Worm (Caenorhabditis elegans): ENCODE data around the gene col-42.

The col-42 gene

DNA sequence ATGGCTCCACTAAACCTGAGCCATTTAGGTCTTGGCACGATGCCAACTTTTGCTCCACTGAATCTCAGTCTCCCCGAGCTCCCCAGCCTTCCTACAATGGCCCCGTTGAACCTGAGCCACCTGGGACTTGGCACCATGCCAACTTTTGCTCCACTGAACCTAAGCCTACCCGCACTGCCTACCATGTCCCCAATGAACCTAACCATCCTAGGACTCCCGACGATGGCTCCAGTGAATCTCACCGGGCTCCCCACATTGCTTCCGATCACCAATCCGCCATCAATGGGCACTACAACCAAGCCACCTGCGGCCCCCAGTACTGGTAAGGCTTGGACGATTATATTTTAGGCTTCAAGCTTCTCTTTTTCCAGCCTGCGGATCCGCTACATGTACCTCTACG lies 33.5 kb downstream of the col-42 start:
- TF ChIP-seq Y105C5A.15 (GFP tag; IDR thresholded peaks at IDR 0.05) (no peak), unc-62 (GFP tag; optimal IDR thresholded peaks at IDR 0.05 in 1 of 2) (peak in 1 of 2 experiments; percentile 58), unc-62 (tag; optimal IDR thresholded peaks at IDR 0.05) (no peak), snpc-1.2 (GFP tag; IDR thresholded peaks at IDR 0.05) (0 out of 2 replicates have a peak, but pooled peaks have one; percentile 18), dmd-9 (GFP tag; IDR thresholded peaks at IDR 0.05) (0 out of 2 replicates have a peak, but pooled peaks have one; percentile 9), set-16 (GFP tag; IDR thresholded peaks at IDR 0.05) (0 out of 2 replicates have a peak, but pooled peaks have one; percentile 21), dve-1 (tag; optimal IDR thresholded peaks at IDR 0.05; ENCODE audit: insufficient read depth) (no peak)

DNA sequence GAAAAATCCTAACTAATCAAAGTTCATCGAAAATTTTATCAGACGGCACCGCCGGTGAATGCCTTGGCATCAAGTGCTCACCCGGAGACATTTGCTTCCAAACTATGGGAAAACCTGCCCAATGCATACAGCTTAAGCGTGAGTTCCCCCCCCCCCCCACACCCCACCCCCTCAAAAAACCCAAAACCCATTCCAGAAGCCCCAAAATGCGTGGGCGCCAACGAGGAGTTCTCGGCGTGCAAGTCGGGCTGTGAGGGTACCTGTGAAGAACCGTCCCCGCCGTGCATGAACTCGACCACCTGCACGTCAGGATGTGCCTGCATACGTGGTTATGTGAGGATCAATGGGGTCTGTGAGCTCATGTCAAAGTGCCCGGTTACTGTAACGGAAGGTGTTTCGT lies 36.1 kb downstream of the col-42 start:
- TF ChIP-seq set-16 (GFP tag; IDR thresholded peaks at IDR 0.05) (peak; percentile 70; the same call in 1 of the 2 replicates), skn-1 (tag; optimal IDR thresholded peaks at IDR 0.05) (no peak), dmd-6 (GFP tag; IDR thresholded peaks at IDR 0.05) (no peak), ztf-11 (tag; optimal IDR thresholded peaks at IDR 0.05) (no peak), aha-1 (tag) (no peak), zip-2 (tag; optimal IDR thresholded peaks at IDR 0.05) (no peak), spr-1 (tag; optimal IDR thresholded peaks at IDR 0.05) (no peak), hmg-1.1 (GFP tag; IDR thresholded peaks at IDR 0.05) (no peak)

DNA sequence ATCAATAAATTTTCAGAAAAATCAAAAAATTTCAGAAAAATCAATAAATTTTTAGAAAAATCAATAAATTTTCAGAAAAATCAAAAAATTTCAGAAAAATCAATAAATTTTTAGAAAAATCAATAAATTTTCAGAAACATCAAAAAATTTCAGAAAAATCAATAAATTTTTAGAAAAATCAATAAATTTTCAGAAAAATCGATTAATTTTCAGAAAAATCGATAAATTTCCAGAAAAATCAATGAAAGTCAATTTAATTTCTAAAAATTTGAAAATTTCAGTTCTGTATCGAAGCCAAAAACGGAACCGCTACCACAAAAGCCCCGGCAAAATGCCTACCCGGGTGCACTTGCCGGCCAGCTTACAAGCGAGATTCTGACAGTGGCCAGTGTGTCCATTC lies 37.1 kb downstream of the col-42 start:
- TF ChIP-seq ceh-28 (tag; optimal IDR thresholded peaks at IDR 0.05), result peak; percentile 37

DNA sequence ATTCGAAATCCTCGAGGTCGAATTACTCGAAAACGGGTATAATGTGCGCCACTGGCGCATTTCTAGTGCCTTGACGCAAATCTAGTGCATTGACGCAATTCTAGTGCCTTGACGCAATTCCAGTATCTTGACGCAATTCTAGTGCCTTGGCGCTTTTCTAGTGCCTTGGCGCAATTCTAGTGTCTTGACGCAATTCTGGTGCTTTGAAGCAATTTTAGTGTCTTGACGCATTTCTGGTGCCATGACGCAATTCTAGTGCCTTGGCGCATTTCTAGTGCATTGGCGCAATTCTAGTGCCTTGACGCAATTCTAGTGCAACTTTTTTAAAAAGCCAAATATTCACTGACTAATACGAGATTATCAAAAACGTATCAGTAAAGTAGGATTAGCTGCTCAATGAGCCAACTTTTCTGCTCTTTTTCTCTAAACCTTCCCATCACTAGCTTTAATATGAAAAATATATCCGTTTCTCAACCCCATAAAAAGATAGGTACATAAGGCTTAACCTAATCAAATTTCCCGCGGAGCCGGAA lies 46.2 kb downstream of the col-42 start, which contains the start of gene Y69H2.17:
Y69H2.17 (plus strand) TSS at position 483 of the 533 bp plus-strand sequence.
- TF ChIP-seq unc-62 (GFP tag; optimal IDR thresholded peaks at IDR 0.05 in 1 of 2), result peak in 1 of 2 experiments; percentile 30
- TF ChIP-seq unc-62 (tag; optimal IDR thresholded peaks at IDR 0.05), result no peak
- no peak for TF ChIP-seq snpc-4 (tag; optimal IDR thresholded peaks at IDR 0.05)

DNA sequence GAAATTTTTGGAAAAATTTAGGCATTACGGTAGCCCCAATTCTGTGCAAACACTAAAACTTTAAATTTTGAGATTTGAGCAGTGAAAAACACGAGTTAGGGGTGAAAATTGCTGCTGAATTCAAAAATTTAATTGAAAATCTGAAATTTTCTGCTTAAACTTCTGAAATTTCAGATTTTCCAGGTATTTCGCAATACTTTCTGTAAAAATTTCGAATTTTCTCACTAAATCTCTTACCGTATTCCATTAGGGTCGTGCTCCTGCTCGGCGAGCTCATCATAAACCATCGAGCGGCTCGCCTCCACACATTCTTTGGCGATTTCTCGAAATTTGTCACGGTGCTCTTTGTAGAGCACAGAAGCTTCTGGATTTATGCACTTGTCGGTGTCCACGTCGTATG lies 49.1 kb downstream of the col-42 start:
- TF ChIP-seq ceh-44 (GFP tag; IDR thresholded peaks at IDR 0.05) (no peak), set-16 (GFP tag; IDR thresholded peaks at IDR 0.05) (no peak), madf-9 (GFP tag; conservative IDR thresholded peaks at IDR 0.05) (no peak), sdz-12 (GFP tag; optimal IDR thresholded peaks at IDR 0.05) (no peak), Y75B8A.6 (GFP tag; IDR thresholded peaks at IDR 0.05) (no peak), gei-8 (GFP tag; optimal IDR thresholded peaks at IDR 0.05) (no peak), hmg-1.1 (GFP tag; IDR thresholded peaks at IDR 0.05) (no peak), nhr-11 (tag; optimal IDR thresholded peaks at IDR 0.05) (no peak), ceh-62 (tag; optimal IDR thresholded peaks at IDR 0.05) (no peak), D1046.2 (GFP tag; IDR thresholded peaks at IDR 0.05) (no peak), Y105C5A.15 (GFP tag; IDR thresholded peaks at IDR 0.05) (no peak)
